Fruit fly (Drosophila melanogaster) whole organism, embryonic: ENCODE data around the gene Pxd.
A peak's percentile ranks its signal among the peaks of the same experiment; 100 is the strongest.

ENCODE experiments used
- Atf6 ChIP-seq: fragments of 200-800 bp; sonication (Bioruptor generic); IDR thresholded peaks from 2 replicates; pipeline ENCODE4 v1.3.6; 2022; ENCODE audit warnings: missing biosample characterization, missing genetic modification characterization
- B-H1 ChIP-seq: fragments of 200-800 bp; sonication (Bioruptor generic); IDR thresholded peaks from 3 replicates; pipeline ENCODE4 v1.3.6; 2022; ENCODE audit warnings: missing biosample characterization, missing genetic modification characterization
- CG10209 ChIP-seq: fragments of 200-800 bp; sonication (Bioruptor generic); optimal IDR thresholded peaks from 3 replicates; lab custom pipeline; 2017; ENCODE audit warnings: missing biosample characterization, mild to moderate bottlenecking, missing genetic modification characterization, missing genetic modification reagents
- CG10543 ChIP-seq: fragments of 200-800 bp; sonication (Bioruptor generic); optimal IDR thresholded peaks from 3 replicates; lab custom pipeline; 2017; ENCODE audit warnings: missing biosample characterization, mild to moderate bottlenecking, missing genetic modification characterization, moderate library complexity
- CG12236 ChIP-seq: fragments of 200-800 bp; sonication (Bioruptor generic); optimal IDR thresholded peaks from 2 replicates; lab custom pipeline; 2016; ENCODE audit warnings: missing biosample characterization, missing genetic modification characterization
- CG13424 ChIP-seq: fragments of 200-800 bp; sonication (Bioruptor generic); optimal IDR thresholded peaks from 2 replicates; lab custom pipeline; 2019; ENCODE audit warnings: missing biosample characterization, mild to moderate bottlenecking, missing genetic modification characterization, moderate library complexity
- CG15269 ChIP-seq: fragments of 200-800 bp; sonication (Bioruptor generic); optimal IDR thresholded peaks from 2 replicates; lab custom pipeline; 2018; ENCODE audit warnings: missing biosample characterization, mild to moderate bottlenecking, missing genetic modification characterization, moderate library complexity
- CG18619 ChIP-seq: fragments of 200-800 bp; sonication (Bioruptor generic); optimal IDR thresholded peaks from 3 replicates; lab custom pipeline; 2017; ENCODE audit warnings: missing biosample characterization, mild to moderate bottlenecking, missing genetic modification characterization
- CG32532 ChIP-seq: fragments of 200-800 bp; sonication (Bioruptor generic); IDR thresholded peaks from 2 replicates; pipeline ENCODE4 v1.3.6; 2022; ENCODE audit warnings: missing biosample characterization, missing genetic modification characterization
- CG6791 ChIP-seq: fragments of 200-800 bp; sonication (Bioruptor generic); IDR thresholded peaks from 3 replicates; pipeline ENCODE4 v1.3.6; 2022; ENCODE audit warnings: missing biosample characterization, missing genetic modification characterization; ENCODE audit not compliant: partially characterized antibody
- CG7839 ChIP-seq: fragments of 200-800 bp; sonication (Bioruptor generic); optimal IDR thresholded peaks from 3 replicates; lab custom pipeline; 2018; ENCODE audit warnings: missing biosample characterization, mild to moderate bottlenecking, missing genetic modification characterization, moderate library complexity
- CG7928 ChIP-seq: fragments of 200-800 bp; sonication (Bioruptor generic); optimal IDR thresholded peaks from 2 replicates; lab custom pipeline; 2017; ENCODE audit warnings: missing biosample characterization, mild to moderate bottlenecking, missing genetic modification characterization
- CG8478 ChIP-seq: fragments of >200 bp; optimal IDR thresholded peaks from 2 replicates; lab custom pipeline; 2018
- CG8944 ChIP-seq: fragments of 200-800 bp; sonication (Bioruptor generic); optimal IDR thresholded peaks from 3 replicates; lab custom pipeline; 2016; ENCODE audit warnings: missing biosample characterization, missing genetic modification characterization
- CG9609 ChIP-seq: fragments of 200-800 bp; sonication (Bioruptor generic); optimal IDR thresholded peaks from 3 replicates; lab custom pipeline; 2016; ENCODE audit warnings: missing biosample characterization, missing genetic modification characterization
- D ChIP-seq, 2 experiments: fragments of 200-800 bp in 1 of 2; fragments of >200 bp in 1 of 2; sonication (Bioruptor generic) in 1 of 2; optimal IDR thresholded peaks; 2 replicates in 1 of 2; 3 replicates in 1 of 2; lab custom pipeline; 2017; ENCODE audit warnings: mild to moderate bottlenecking in 1 of 2, missing biosample characterization in 1 of 2, missing genetic modification characterization in 1 of 2, missing genetic modification reagents in 1 of 2
- Dll ChIP-seq: fragments of 200-800 bp; sonication (Bioruptor generic); IDR thresholded peaks from 4 replicates; pipeline ENCODE4 v1.3.6; 2022; ENCODE audit warnings: missing biosample characterization, missing genetic modification characterization; ENCODE audit not compliant: partially characterized antibody
- Doc3 ChIP-seq: fragments of 200-800 bp; sonication (Bioruptor generic); IDR thresholded peaks from 3 replicates; pipeline ENCODE4 v1.3.6; 2022; ENCODE audit warnings: missing biosample characterization, missing genetic modification characterization; ENCODE audit not compliant: partially characterized antibody
- E2f2 ChIP-seq: fragments of 200-800 bp; sonication (Bioruptor generic); IDR thresholded peaks from 2 replicates; pipeline ENCODE4 v1.3.6; 2022; ENCODE audit warnings: missing biosample characterization, missing genetic modification characterization
- Fer1 ChIP-seq: fragments of 200-800 bp; sonication (Bioruptor generic); optimal IDR thresholded peaks from 2 replicates; lab custom pipeline; 2017; ENCODE audit warnings: missing biosample characterization, mild to moderate bottlenecking, missing genetic modification characterization
- HLHmδ ChIP-seq: fragments of 200-800 bp; sonication (Bioruptor generic); optimal IDR thresholded peaks from 2 replicates; lab custom pipeline; 2018; ENCODE audit warnings: missing biosample characterization, mild to moderate bottlenecking, missing genetic modification characterization, moderate library complexity
- HmgD ChIP-seq: fragments of 200-800 bp; sonication (Bioruptor generic); optimal IDR thresholded peaks from 3 replicates; lab custom pipeline; 2016; ENCODE audit warnings: missing biosample characterization, missing genetic modification characterization
- Med ChIP-seq: fragments of 200-800 bp; sonication (Bioruptor generic); peaks from one replicate; lab custom pipeline; 2016; ENCODE audit warnings: missing biosample characterization, missing genetic modification characterization, mild to moderate bottlenecking, inconsistent platforms, moderate library complexity
- Oli ChIP-seq: fragments of 200-800 bp; sonication (Bioruptor generic); optimal IDR thresholded peaks from 2 replicates; lab custom pipeline; 2018; ENCODE audit warnings: missing biosample characterization, mild to moderate bottlenecking, missing genetic modification characterization, moderate library complexity
- Sox102F ChIP-seq: fragments of 200-800 bp; sonication (Bioruptor generic); optimal IDR thresholded peaks from 2 replicates; lab custom pipeline; 2018; ENCODE audit warnings: missing biosample characterization, mild to moderate bottlenecking, missing genetic modification characterization, moderate library complexity
- Spps ChIP-seq: fragments of 200-800 bp; sonication (Bioruptor generic); optimal IDR thresholded peaks from 2 replicates; lab custom pipeline; 2018; ENCODE audit warnings: missing biosample characterization, mild to moderate bottlenecking, missing genetic modification characterization
- Sry-δ ChIP-seq: fragments of 200-800 bp; sonication (Bioruptor generic); optimal IDR thresholded peaks from 2 replicates; lab custom pipeline; 2016; ENCODE audit warnings: missing biosample characterization, missing genetic modification characterization
- Ssrp ChIP-seq: fragments of 200-800 bp; sonication (Bioruptor generic); optimal IDR thresholded peaks from 2 replicates; lab custom pipeline; 2018; ENCODE audit warnings: missing biosample characterization, mild to moderate bottlenecking, missing genetic modification characterization, moderate library complexity
- Tbp ChIP-seq: fragments of >200 bp; optimal IDR thresholded peaks from 2 replicates; lab custom pipeline; 2018; ENCODE audit warnings: missing biosample characterization, missing genetic modification characterization
- Trl ChIP-seq, 3 experiments: fragments of >200 bp in 2 of 3; fragments of 200-800 bp in 1 of 3; sonication (Bioruptor generic) in 1 of 3; optimal IDR thresholded peaks; 2 replicates in 1 of 3; 3 replicates in 2 of 3; lab custom pipeline; 2016 to 2017; ENCODE audit warnings: missing biosample characterization in 1 of 3, missing genetic modification characterization in 1 of 3
- bcd ChIP-seq: fragments of 200-800 bp; sonication (Bioruptor generic); optimal IDR thresholded peaks from 2 replicates; lab custom pipeline; 2017; ENCODE audit warnings: missing biosample characterization, mild to moderate bottlenecking, missing genetic modification characterization
- bsh ChIP-seq, 2 experiments: fragments of 200-800 bp; sonication (Bioruptor generic); optimal IDR thresholded peaks; 2 replicates each; lab custom pipeline; 2017 to 2018; ENCODE audit warnings: mild to moderate bottlenecking in 2 of 2, missing biosample characterization in 2 of 2, missing genetic modification characterization in 2 of 2, moderate library complexity in 1 of 2
- chm ChIP-seq: fragments of 200-800 bp; sonication (Bioruptor generic); IDR thresholded peaks from 2 replicates; pipeline ENCODE4 v1.3.6; 2022; ENCODE audit warnings: missing biosample characterization, missing genetic modification characterization
- dati ChIP-seq: fragments of 200-800 bp; sonication (Bioruptor generic); IDR thresholded peaks from 2 replicates; pipeline ENCODE4 v1.3.6; 2022; ENCODE audit warnings: missing biosample characterization, missing genetic modification characterization
- gem ChIP-seq: fragments of 200-800 bp; sonication (Bioruptor generic); optimal IDR thresholded peaks from 2 replicates; lab custom pipeline; 2019; ENCODE audit warnings: missing biosample characterization, mild to moderate bottlenecking, missing genetic modification characterization, moderate library complexity
- lola ChIP-seq, 3 experiments: fragments of >200 bp in 2 of 3; fragments of 200-800 bp in 1 of 3; sonication (Bioruptor generic) in 1 of 3; optimal IDR thresholded peaks; 2 replicates each; lab custom pipeline; 2017 to 2019; ENCODE audit warnings: missing biosample characterization in 3 of 3, missing genetic modification characterization in 3 of 3, mild to moderate bottlenecking in 1 of 3, moderate library complexity in 1 of 3
- oc ChIP-seq: fragments of 200-800 bp; sonication (Bioruptor generic); optimal IDR thresholded peaks from 2 replicates; lab custom pipeline; 2018; ENCODE audit warnings: missing biosample characterization, mild to moderate bottlenecking, missing genetic modification characterization, moderate library complexity
- org-1 ChIP-seq: fragments of 200-800 bp; sonication (Bioruptor generic); optimal IDR thresholded peaks from 2 replicates; lab custom pipeline; 2017; ENCODE audit warnings: missing biosample characterization, missing genetic modification characterization
- prd ChIP-seq, 3 experiments: fragments of >200 bp in 2 of 3; fragments of 200-800 bp in 1 of 3; sonication (Bioruptor generic) in 1 of 3; optimal IDR thresholded peaks in 2 of 3; IDR thresholded peaks in 1 of 3; 2 replicates in 2 of 3; 3 replicates in 1 of 3; pipeline versions ENCODE4 v1.3.6 to Lab custom; 2017 to 2022; ENCODE audit warnings: missing biosample characterization in 1 of 3, missing genetic modification characterization in 1 of 3
- sim ChIP-seq: fragments of 200-800 bp; sonication (Bioruptor generic); IDR thresholded peaks from 2 replicates; pipeline ENCODE4 v1.3.6; 2022; ENCODE audit warnings: missing biosample characterization, missing genetic modification characterization
- sisA ChIP-seq: fragments of 200-800 bp; sonication (Bioruptor generic); IDR thresholded peaks from 2 replicates; pipeline ENCODE4 v1.3.6; 2022; ENCODE audit warnings: missing biosample characterization, missing genetic modification characterization
- slbo ChIP-seq: fragments of 200-800 bp; sonication (Bioruptor generic); IDR thresholded peaks from 2 replicates; pipeline ENCODE4 v1.3.6; 2022; ENCODE audit warnings: missing biosample characterization, missing genetic modification characterization
- ssp ChIP-seq: fragments of 200-800 bp; sonication (Bioruptor generic); IDR thresholded peaks from 2 replicates; pipeline ENCODE4 v1.3.6; 2022; ENCODE audit warnings: missing biosample characterization, missing genetic modification characterization
- stc ChIP-seq: fragments of 200-800 bp; sonication (Bioruptor generic); IDR thresholded peaks from 2 replicates; pipeline ENCODE4 v1.3.6; 2022; ENCODE audit warnings: missing biosample characterization, missing genetic modification characterization
- unpg ChIP-seq: fragments of 200-800 bp; sonication (Bioruptor generic); optimal IDR thresholded peaks from 3 replicates; lab custom pipeline; 2018; ENCODE audit warnings: missing biosample characterization, mild to moderate bottlenecking, missing genetic modification characterization, moderate library complexity
- wor ChIP-seq: fragments of 200-800 bp; sonication (Bioruptor generic); IDR thresholded peaks from 2 replicates; pipeline ENCODE4 v1.3.6; 2022; ENCODE audit warnings: missing biosample characterization, missing genetic modification characterization
- zen2 ChIP-seq: fragments of 200-800 bp; sonication (Bioruptor generic); IDR thresholded peaks from 3 replicates; pipeline ENCODE4 v1.3.6; 2022; ENCODE audit warnings: missing biosample characterization, missing genetic modification characterization; ENCODE audit not compliant: partially characterized antibody

Pxd gene

DNA sequence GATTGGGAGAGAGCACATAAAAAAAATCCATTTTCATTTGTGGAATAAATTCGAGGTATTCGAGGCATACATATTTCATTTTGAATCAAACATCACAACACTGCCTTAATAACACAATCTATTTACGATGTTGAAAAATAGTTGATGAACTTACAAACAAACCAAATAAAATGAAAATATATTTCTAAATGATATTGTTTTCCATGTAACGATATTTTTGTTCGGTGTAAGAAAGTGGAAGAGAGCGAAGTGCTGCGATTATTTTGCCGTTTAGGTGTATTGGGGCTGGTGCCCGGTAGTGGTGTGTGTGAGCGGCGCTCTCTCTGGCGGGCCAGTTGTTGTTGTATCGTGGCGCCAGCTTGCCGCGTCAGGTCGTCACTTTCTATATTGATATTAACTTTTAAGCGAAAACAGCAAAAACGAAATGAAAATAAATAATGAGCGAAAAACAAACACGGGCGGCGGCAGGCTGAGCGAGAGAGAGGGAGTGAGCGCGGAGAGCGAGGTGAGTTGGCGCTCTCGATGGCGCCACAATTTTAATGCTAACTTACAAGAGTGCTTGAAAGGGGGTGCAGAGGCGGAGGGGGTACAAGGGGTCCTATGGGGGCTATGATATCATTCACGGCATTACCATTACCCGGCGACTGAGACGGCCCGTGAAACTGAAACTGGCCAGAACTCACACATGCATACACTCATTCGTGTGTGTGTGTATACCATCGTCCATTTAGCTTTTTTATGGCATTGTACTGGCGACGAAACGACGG lies 50.8 kb downstream of the Pxd start (continued):
- TF ChIP-seq dati (GFP tag; lab: Robert Waterston, UW), result peak; percentile 80
- peak; percentile 94 for TF ChIP-seq CG15269 (tag; lab: Kevin White, UChicago)
- peak; percentile 97 for TF ChIP-seq CG10543
- no peak for TF ChIP-seq CG8478 (lab: Kevin White, UChicago)
- TF ChIP-seq CG13424 (tag; lab: Kevin White, UChicago), result peak; percentile 95
- peak; percentile 71 to 96 for TF ChIP-seq Trl (optimal IDR thresholded peaks at IDR 0.05; lab: Kevin White, UChicago)
- peak; percentile 89 for TF ChIP-seq Trl (GFP tag; optimal IDR thresholded peaks at IDR 0.05; lab: Kevin White, UChicago)
- TF ChIP-seq CG7928 (GFP tag; lab: Kevin White, UChicago), result peak; percentile 65
- TF ChIP-seq Oli, result peak; percentile 95
- TF ChIP-seq E2f2 (GFP tag; lab: Robert Waterston, UW), result peak; percentile 73; the same call in 1 of the 2 replicates
- TF ChIP-seq D (optimal IDR thresholded peaks at IDR 0.05; lab: Kevin White, UChicago), result no peak
- TF ChIP-seq D (GFP tag; optimal IDR thresholded peaks at IDR 0.05; lab: Kevin White, UChicago), result peak; percentile 92
- peak; percentile 92 for TF ChIP-seq CG18619 (GFP tag; lab: Kevin White, UChicago)
- peak; percentile 79 for TF ChIP-seq ssp (GFP tag; lab: Robert Waterston, UW)
- TF ChIP-seq chm (GFP tag; lab: Robert Waterston, UW), result peak; percentile 54; the same call in 1 of the 2 replicates
- TF ChIP-seq CG32532 (GFP tag; lab: Robert Waterston, UW), result peak; percentile 87
- TF ChIP-seq slbo, result peak; percentile 88
- peak; percentile 88 for TF ChIP-seq sisA (GFP tag; lab: Robert Waterston, UW)
- TF ChIP-seq CG10209 (GFP tag; lab: Kevin White, UChicago), result peak; percentile 93
- TF ChIP-seq Sox102F (GFP tag; lab: Kevin White, UChicago), result peak; percentile 97
- TF ChIP-seq bsh (GFP tag; optimal IDR thresholded peaks at IDR 0.05; lab: Kevin White, UChicago), result peak; percentile 81 to 96
- TF ChIP-seq Tbp (GFP tag; lab: Kevin White, UChicago), result no peak
- peak; percentile 85 for TF ChIP-seq B-H1 (GFP tag; lab: Robert Waterston, UW)
- TF ChIP-seq lola (GFP tag; optimal IDR thresholded peaks at IDR 0.05; lab: Kevin White, UChicago), result peak in 1 of 3 experiments; percentile 86
- peak; percentile 91 for TF ChIP-seq Ssrp (tag; lab: Kevin White, UChicago)
- TF ChIP-seq unpg (GFP tag; lab: Kevin White, UChicago), result peak; percentile 97
- peak; percentile 93 for TF ChIP-seq stc (GFP tag; lab: Robert Waterston, UW)
- no peak for TF ChIP-seq zen2 (GFP tag; lab: Robert Waterston, UW)
- TF ChIP-seq CG7839 (tag; lab: Kevin White, UChicago), result peak; percentile 95
- peak; percentile 77 for TF ChIP-seq Spps (tag; lab: Kevin White, UChicago)
- TF ChIP-seq HLHmδ, result no peak
- no peak for TF ChIP-seq CG6791 (GFP tag; lab: Robert Waterston, UW)
- TF ChIP-seq oc (tag; lab: Kevin White, UChicago), result peak; percentile 96
- peak; percentile 87 for TF ChIP-seq Atf6
- TF ChIP-seq Dll (GFP tag; lab: Robert Waterston, UW), result 0 out of 4 replicates have a peak, but pooled peaks have one; percentile 43
- peak; percentile 23 for TF ChIP-seq HmgD (GFP tag; lab: Kevin White, UChicago)
- TF ChIP-seq sim (GFP tag; lab: Robert Waterston, UW), result peak; percentile 15; the same call in 1 of the 2 replicates
- peak; percentile 96 for TF ChIP-seq org-1
- TF ChIP-seq Sry-δ (GFP tag; lab: Kevin White, UChicago), result peak; percentile 48
- peak; percentile 79 for TF ChIP-seq CG9609 (GFP tag; lab: Kevin White, UChicago)
- no peak for TF ChIP-seq prd (optimal IDR thresholded peaks at IDR 0.05; lab: Kevin White, UChicago)
- peak; percentile 92 for TF ChIP-seq prd (GFP tag; IDR thresholded peaks at IDR 0.05; lab: Robert Waterston, UW)
- peak; percentile 88 for TF ChIP-seq wor (GFP tag; lab: Robert Waterston, UW)
- TF ChIP-seq bcd (GFP tag; lab: Kevin White, UChicago), result peak; percentile 93
- peak; percentile 98 for TF ChIP-seq Med (GFP tag; lab: Kevin White, UChicago)
- TF ChIP-seq gem (tag; lab: Kevin White, UChicago), result peak; percentile 98
- peak; percentile 84 for TF ChIP-seq CG12236 (GFP tag; lab: Kevin White, UChicago)
- no peak for TF ChIP-seq Doc3 (GFP tag; lab: Robert Waterston, UW)
- peak; percentile 87 for TF ChIP-seq CG8944 (GFP tag; lab: Kevin White, UChicago)
- peak; percentile 93 for TF ChIP-seq Fer1
